Worm (Caenorhabditis elegans): Measurements from ENCODE around the gene C09E7.11.

ce11 chrIII:6482918-6483317, 48.3 kb upstream of the C09E7.11 start, which contains the start of gene chtb-2:
- TF ChIP-seq ceh-28 (tag; optimal IDR thresholded peaks at IDR 0.05): no peak
- no peak for TF ChIP-seq lir-3 (tag; optimal IDR thresholded peaks at IDR 0.05)
- no peak for TF ChIP-seq ztf-7 (tag; optimal IDR thresholded peaks at IDR 0.05)
- TF ChIP-seq fkh-10 (GFP tag; optimal IDR thresholded peaks at IDR 0.05): no peak
- TF ChIP-seq mdl-1 (tag; optimal IDR thresholded peaks at IDR 0.05): no peak
- no peak for TF ChIP-seq ama-1 (optimal IDR thresholded peaks at IDR 0.05)

Data from whole organism, L4 larva.